Worm (Caenorhabditis elegans) whole organism, late embryonic: ENCODE measurements around the gene C08F11.10.

Experiments used
- ama-1 ChIP-seq: fragments of 150-350 bp; optimal IDR thresholded peaks from 2 replicates; lab custom pipeline; 2014
- elt-2 ChIP-seq: sonication (generic microtip); optimal IDR thresholded peaks from 2 replicates; lab custom pipeline; 2016; ENCODE audit warnings: missing genetic modification reagents, missing genetic modification characterization, missing compliant biosample characterization
- lim-6 ChIP-seq: sonication (generic microtip); optimal IDR thresholded peaks from 2 replicates; lab custom pipeline; 2016; ENCODE audit warnings: missing genetic modification characterization, missing compliant biosample characterization
- pqm-1 ChIP-seq: sonication (generic microtip); optimal IDR thresholded peaks from 2 replicates; lab custom pipeline; 2016; ENCODE audit warnings: missing genetic modification characterization, missing compliant biosample characterization
- tbx-2 ChIP-seq: sonication (generic microtip); optimal IDR thresholded peaks from 2 replicates; lab custom pipeline; 2016; ENCODE audit warnings: missing genetic modification characterization, missing compliant biosample characterization

- TF ChIP-seq elt-2 (no peak), ama-1 (no peak), lim-6 (no peak), tbx-2 (tag; lab: Kevin White, UChicago) (no peak), pqm-1 (tag; lab: Kevin White, UChicago) (no peak)
These were observed 46.3 kb upstream of the C08F11.10 start for ce11 chrIV:13695302-13695701.
